Worm (Caenorhabditis elegans) whole organism, L3 larva: ENCODE results near the gene sph-1.
"Not testable (repeated sequence)": the region's sequence is repeated elsewhere in the genome, so short reads cannot be mapped to it uniquely, and the experiment has no call there.

ENCODE experiments used
- ZK546.5 ChIP-seq: sonication (generic microtip); optimal IDR thresholded peaks from 2 replicates; lab custom pipeline; 2017; ENCODE audit warnings: missing biosample characterization, missing genetic modification characterization
- aly-2 ChIP-seq: fragments of 150-350 bp; optimal IDR thresholded peaks from 2 replicates; lab custom pipeline; 2014; ENCODE audit warnings: missing biosample characterization, missing genetic modification characterization
- ama-1 ChIP-seq: fragments of 150-350 bp; optimal IDR thresholded peaks from 2 replicates; lab custom pipeline; 2018
- ceh-16 ChIP-seq: sonication (generic microtip); optimal IDR thresholded peaks from 2 replicates; lab custom pipeline; 2017; ENCODE audit warnings: missing biosample characterization, missing genetic modification characterization
- ceh-28 ChIP-seq: fragments of 150-350 bp; optimal IDR thresholded peaks from 2 replicates; lab custom pipeline; 2014; ENCODE audit warnings: missing biosample characterization, missing genetic modification reagents, missing genetic modification characterization
- ceh-82 ChIP-seq: fragments of 150-350 bp; optimal IDR thresholded peaks from 2 replicates; lab custom pipeline; 2014; ENCODE audit warnings: missing biosample characterization, missing genetic modification characterization
- elt-1 ChIP-seq: fragments of 150-350 bp; optimal IDR thresholded peaks from 2 replicates; lab custom pipeline; 2014; ENCODE audit warnings: missing biosample characterization, missing genetic modification characterization
- elt-3 ChIP-seq, 3 experiments: fragments of 150-350 bp in 1 of 3; sonication (generic microtip) in 2 of 3; optimal IDR thresholded peaks; 2 replicates in 2 of 3; 4 replicates in 1 of 3; lab custom pipeline; 2014 to 2017; ENCODE audit warnings: missing biosample characterization in 3 of 3, missing genetic modification characterization in 3 of 3
- fkh-2 ChIP-seq: fragments of 150-350 bp; optimal IDR thresholded peaks from 2 replicates; lab custom pipeline; 2014; ENCODE audit warnings: missing biosample characterization, missing genetic modification reagents, missing genetic modification characterization
- fos-1 ChIP-seq: fragments of 150-350 bp; optimal IDR thresholded peaks from 2 replicates; lab custom pipeline; 2014; ENCODE audit warnings: missing biosample characterization, missing genetic modification characterization
- hmg-11 ChIP-seq: sonication (generic microtip); optimal IDR thresholded peaks from 2 replicates; lab custom pipeline; 2016; ENCODE audit warnings: missing genetic modification characterization, missing compliant biosample characterization
- lin-15B ChIP-seq: fragments of 150-350 bp; optimal IDR thresholded peaks from 2 replicates; lab custom pipeline; 2014; ENCODE audit warnings: missing biosample characterization, missing genetic modification characterization
- lin-39 ChIP-seq: fragments of 150-350 bp; optimal IDR thresholded peaks from 2 replicates; lab custom pipeline; 2018; ENCODE audit warnings: missing biosample characterization, missing genetic modification reagents, missing genetic modification characterization
- mdl-1 ChIP-seq: fragments of 150-350 bp; optimal IDR thresholded peaks from 2 replicates; lab custom pipeline; 2014; ENCODE audit warnings: missing biosample characterization, missing genetic modification characterization
- nfya-1 ChIP-seq: sonication (generic microtip); optimal IDR thresholded peaks from 2 replicates; lab custom pipeline; 2017; ENCODE audit warnings: missing genetic modification characterization, mild to moderate bottlenecking, missing compliant biosample characterization, antibody characterized with exemption, moderate library complexity; ENCODE audit not compliant: insufficient read depth
- nhr-12 ChIP-seq: fragments of 150-350 bp; optimal IDR thresholded peaks from 2 replicates; lab custom pipeline; 2014; ENCODE audit warnings: missing biosample characterization, missing genetic modification characterization
- nhr-23 ChIP-seq: fragments of 150-350 bp; optimal IDR thresholded peaks from 2 replicates; lab custom pipeline; 2014; ENCODE audit warnings: missing biosample characterization, missing genetic modification reagents, missing genetic modification characterization
- nhr-25 ChIP-seq: sonication (generic microtip); optimal IDR thresholded peaks from 2 replicates; lab custom pipeline; 2017; ENCODE audit warnings: missing biosample characterization, missing genetic modification characterization
- nhr-28 ChIP-seq: fragments of 150-350 bp; optimal IDR thresholded peaks from 2 replicates; lab custom pipeline; 2014; ENCODE audit warnings: missing biosample characterization, missing genetic modification characterization
- nhr-43 ChIP-seq: sonication (generic microtip); optimal IDR thresholded peaks from 2 replicates; lab custom pipeline; 2016; ENCODE audit warnings: mild to moderate bottlenecking, missing genetic modification characterization, missing compliant biosample characterization; ENCODE audit not compliant: poor library complexity, severe bottlenecking
- nhr-67 ChIP-seq: fragments of 150-350 bp; optimal IDR thresholded peaks from 2 replicates; lab custom pipeline; 2014; ENCODE audit warnings: missing biosample characterization, missing genetic modification characterization
- nhr-77 ChIP-seq: fragments of 150-350 bp; optimal IDR thresholded peaks from 2 replicates; lab custom pipeline; 2014; ENCODE audit warnings: missing biosample characterization, missing genetic modification characterization
- pha-4 ChIP-seq: fragments of 150-350 bp; optimal IDR thresholded peaks from 2 replicates; lab custom pipeline; 2014; ENCODE audit warnings: missing biosample characterization, missing genetic modification reagents, missing genetic modification characterization
- sea-2 ChIP-seq: fragments of 150-350 bp; sonication (generic microtip); optimal IDR thresholded peaks from 4 replicates; lab custom pipeline; 2014; ENCODE audit warnings: missing biosample characterization, missing genetic modification reagents, missing genetic modification characterization
- skn-1 ChIP-seq: fragments of 150-350 bp; optimal IDR thresholded peaks from 2 replicates; lab custom pipeline; 2014; ENCODE audit warnings: missing biosample characterization, missing genetic modification characterization
- snpc-4 ChIP-seq: fragments of 150-350 bp; optimal IDR thresholded peaks from 2 replicates; lab custom pipeline; 2014; ENCODE audit warnings: missing biosample characterization, missing genetic modification characterization
- tbx-2 ChIP-seq: sonication (generic microtip); optimal IDR thresholded peaks from 2 replicates; lab custom pipeline; 2016; ENCODE audit warnings: mild to moderate bottlenecking, missing genetic modification characterization, missing compliant biosample characterization
- unc-39 ChIP-seq: sonication (generic microtip); optimal IDR thresholded peaks from 4 replicates; lab custom pipeline; 2017; ENCODE audit warnings: missing biosample characterization, missing genetic modification characterization
- unc-62 ChIP-seq: fragments of 150-350 bp; sonication (generic microtip); optimal IDR thresholded peaks from 4 replicates; lab custom pipeline; 2014; ENCODE audit warnings: missing biosample characterization, missing genetic modification reagents, missing genetic modification characterization
- zag-1 ChIP-seq: fragments of 150-350 bp; optimal IDR thresholded peaks from 2 replicates; lab custom pipeline; 2014; ENCODE audit warnings: missing biosample characterization, missing genetic modification characterization
- ztf-11 ChIP-seq: fragments of 150-350 bp; optimal IDR thresholded peaks from 2 replicates; lab custom pipeline; 2014; ENCODE audit warnings: missing biosample characterization, missing genetic modification characterization
- ztf-4 ChIP-seq: fragments of 150-350 bp; optimal IDR thresholded peaks from 2 replicates; lab custom pipeline; 2014; ENCODE audit warnings: missing biosample characterization, missing genetic modification characterization

Gene sph-1

ce11 chrIV:8136005-8136512 lies 2.7 kb upstream of the sph-1 start, which contains the start of the genes isp-1 and islo-1 (continued):
- no peak for TF ChIP-seq fkh-2
- no peak for TF ChIP-seq unc-39
- no peak for TF ChIP-seq ceh-28 (tag; lab: Kevin White, UChicago)
- TF ChIP-seq sea-2: no peak

- TF ChIP-seq nhr-43 (tag; lab: Kevin White, UChicago): no peak
- TF ChIP-seq nfya-1 (tag; lab: Kevin White, UChicago): peak; percentile 11
- TF ChIP-seq snpc-4 (tag; lab: Kevin White, UChicago): peak; percentile 12
- no peak for TF ChIP-seq nhr-25
- TF ChIP-seq tbx-2 (tag; lab: Kevin White, UChicago): no peak
- no peak for TF ChIP-seq elt-1 (tag; lab: Kevin White, UChicago)
- TF ChIP-seq unc-39: no peak
These were observed 3.2 kb downstream of the sph-1 start, which contains the start of the genes ndub-11 and moc-3 for ce11 chrIV:8130131-8130611. TSS of gene ndub-11 (minus strand) at chrIV:8130231. TSS of gene moc-3 (plus strand) at chrIV:8130561.

DNA sequence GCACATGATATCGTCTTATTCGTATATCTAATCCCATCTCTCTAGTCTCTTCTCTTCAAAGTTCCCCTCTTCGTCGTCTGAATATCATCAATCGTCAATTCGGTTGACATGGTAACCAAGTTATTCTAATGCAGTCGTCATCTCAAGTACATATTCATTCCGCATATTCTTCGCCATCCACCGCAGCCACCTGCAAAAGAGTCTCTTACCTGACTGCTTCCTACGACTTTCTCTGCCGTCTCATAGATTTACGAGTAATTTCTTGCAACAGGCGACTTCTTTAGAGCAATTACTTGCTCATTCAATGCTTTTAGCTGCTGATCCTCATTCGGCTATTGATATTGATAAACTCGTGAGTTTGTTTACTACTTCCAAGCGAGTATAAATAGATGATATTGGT lies 5.9 kb downstream of the sph-1 start:
- TF ChIP-seq hmg-11 (no peak), fkh-2 (no peak), sea-2 (no peak), ceh-28 (tag; lab: Kevin White, UChicago) (no peak), unc-62 (GFP tag; lab: Kevin White, UChicago) (no peak), tbx-2 (tag; lab: Kevin White, UChicago) (no peak), ZK546.5 (tag; lab: Kevin White, UChicago) (no peak), pha-4 (no peak), nhr-77 (no peak)

ce11 chrIV:8126902-8127301 lies 6.5 kb downstream of the sph-1 start, which contains the start of gene ceph-41:
TSS of gene ceph-41 (plus strand) at chrIV:8127202.
- TF ChIP-seq elt-3 (tag; optimal IDR thresholded peaks at IDR 0.05; lab: Kevin White, UChicago) (no peak), lin-39 (no peak), nhr-67 (tag; lab: Kevin White, UChicago) (no peak), ceh-28 (tag; lab: Kevin White, UChicago) (no peak), ztf-11 (tag; lab: Kevin White, UChicago) (no peak), ceh-16 (tag; lab: Kevin White, UChicago) (no peak), aly-2 (tag; lab: Kevin White, UChicago) (no peak), fkh-2 (no peak), skn-1 (tag; lab: Kevin White, UChicago) (no peak), nhr-28 (tag; lab: Kevin White, UChicago) (no peak), mdl-1 (no peak), nhr-23 (tag; lab: Kevin White, UChicago) (no peak), zag-1 (no peak), ztf-4 (tag; lab: Kevin White, UChicago) (no peak), nhr-12 (tag; lab: Kevin White, UChicago) (no peak), fos-1 (no peak)

DNA sequence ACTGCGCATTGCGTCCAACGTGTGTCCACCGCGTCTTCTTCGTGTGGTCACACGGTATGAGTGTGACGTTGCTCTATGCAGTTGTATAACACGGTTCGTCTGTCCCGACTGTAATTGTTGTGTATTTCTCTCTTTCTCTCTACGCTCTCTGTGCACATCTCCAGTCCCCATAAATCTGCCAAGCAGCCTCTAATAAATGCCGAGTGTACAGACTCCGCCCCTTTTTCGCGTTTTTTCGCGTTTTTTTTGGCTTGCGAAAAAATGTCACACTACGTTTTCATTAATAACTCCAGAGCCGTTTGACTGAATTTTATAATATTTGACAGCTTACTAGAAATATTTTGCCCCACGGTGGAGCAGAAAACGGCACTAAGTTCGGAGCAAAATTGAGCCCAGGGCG lies 11.0 kb downstream of the sph-1 start, which contains the start of gene erp-44.3:
Gene erp-44.3 (plus strand): TSS at position 301 of the 400 bp plus-strand sequence.
- TF ChIP-seq ama-1 (lab: Kevin White, UChicago); ceh-16 (tag; lab: Kevin White, UChicago); lin-15B (tag; lab: Kevin White, UChicago): not testable (repeated sequence)
- TF ChIP-seq, all 47 proteins: peak for 0; not testable (repeated sequence) for 47

DNA sequence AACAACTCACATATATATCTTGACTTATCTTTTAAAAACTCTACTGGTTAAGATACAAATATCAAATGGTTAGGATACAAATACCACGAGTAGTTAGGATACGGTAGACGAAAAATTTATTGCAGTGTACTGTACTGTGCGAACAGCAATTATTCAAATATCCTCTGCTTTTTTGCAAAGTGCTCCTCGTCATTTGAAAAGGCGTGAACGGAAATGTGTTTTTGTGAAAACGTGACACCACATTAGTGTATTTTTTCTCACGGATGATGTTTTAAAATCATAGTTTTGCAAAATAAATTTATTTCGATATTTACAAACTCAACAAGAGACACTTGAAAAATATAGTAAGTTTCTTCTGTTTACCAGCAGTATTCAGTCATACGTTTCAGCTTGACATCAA lies 14.6 kb downstream of the sph-1 start, which contains the start of gene F42G8.8:
Gene F42G8.8 (plus strand): TSS at position 301 of the 400 bp plus-strand sequence.
- no peak for TF ChIP-seq ceh-82 (tag; lab: Kevin White, UChicago)
